Worm (Caenorhabditis elegans) whole organism, mixed stage, embryonic: ENCODE results near the gene sru-13.
"Not testable (repeated sequence)": the region's sequence is repeated elsewhere in the genome, so short reads cannot be mapped to it uniquely, and the experiment has no call there.

Source experiments
- M03D4.4 ChIP-seq: sonication (generic microtip); optimal IDR thresholded peaks from 2 replicates; lab custom pipeline; 2017; ENCODE audit warnings: mild to moderate bottlenecking, missing genetic modification characterization, missing compliant biosample characterization
- ceh-43 ChIP-seq: fragments of 200-800 bp; sonication (Bioruptor generic); optimal IDR thresholded peaks from 2 replicates; lab custom pipeline; 2018; ENCODE audit warnings: mild to moderate bottlenecking, missing genetic modification characterization, moderate library complexity, missing compliant biosample characterization
- ceh-83 ChIP-seq: fragments of 200-800 bp; sonication (Bioruptor generic); optimal IDR thresholded peaks from 2 replicates; lab custom pipeline; 2018; ENCODE audit warnings: mild to moderate bottlenecking, missing genetic modification characterization, missing compliant biosample characterization
- ces-1 ChIP-seq: fragments of 150-350 bp; optimal IDR thresholded peaks from 2 replicates; lab custom pipeline; 2014; ENCODE audit warnings: missing biosample characterization, missing genetic modification reagents, missing genetic modification characterization
- cnd-1 ChIP-seq: fragments of 200-800 bp; sonication (Bioruptor generic); optimal IDR thresholded peaks from 2 replicates; lab custom pipeline; 2018; ENCODE audit warnings: mild to moderate bottlenecking, missing genetic modification characterization, missing compliant biosample characterization
- drap-1 ChIP-seq: fragments of 200-800 bp; sonication (Bioruptor generic); optimal IDR thresholded peaks from 3 replicates; lab custom pipeline; 2018; ENCODE audit warnings: mild to moderate bottlenecking, missing genetic modification characterization, missing compliant biosample characterization
- elt-1 ChIP-seq: sonication (generic microtip); optimal IDR thresholded peaks from 2 replicates; lab custom pipeline; 2017; ENCODE audit warnings: missing genetic modification characterization, mild to moderate bottlenecking, missing compliant biosample characterization, antibody characterized with exemption, moderate library complexity, borderline replicate concordance; ENCODE audit not compliant: insufficient read depth
- flh-1 ChIP-seq: fragments of 200-800 bp; sonication (Bioruptor generic); optimal IDR thresholded peaks from 2 replicates; lab custom pipeline; 2018; ENCODE audit warnings: mild to moderate bottlenecking, missing genetic modification characterization, moderate library complexity, missing compliant biosample characterization
- ham-2 ChIP-seq: fragments of 200-800 bp; sonication (Bioruptor generic); optimal IDR thresholded peaks from 2 replicates; lab custom pipeline; 2018; ENCODE audit warnings: mild to moderate bottlenecking, missing genetic modification characterization, missing compliant biosample characterization
- hlh-1 ChIP-seq: fragments of 150-350 bp; optimal IDR thresholded peaks from 2 replicates; lab custom pipeline; 2014; ENCODE audit warnings: missing biosample characterization, missing genetic modification reagents, missing genetic modification characterization
- lin-32 ChIP-seq: fragments of 200-800 bp; sonication (Bioruptor generic); optimal IDR thresholded peaks from 2 replicates; lab custom pipeline; 2018; ENCODE audit warnings: mild to moderate bottlenecking, missing genetic modification characterization, missing compliant biosample characterization
- nhr-12 ChIP-seq: fragments of 150-350 bp; optimal IDR thresholded peaks from 2 replicates; lab custom pipeline; 2014; ENCODE audit warnings: missing biosample characterization, missing genetic modification characterization
- nhr-2 ChIP-seq: fragments of 150-350 bp; optimal IDR thresholded peaks from 2 replicates; lab custom pipeline; 2014; ENCODE audit warnings: missing biosample characterization, missing genetic modification characterization
- nhr-237 ChIP-seq: fragments of 150-350 bp; optimal IDR thresholded peaks from 2 replicates; lab custom pipeline; 2014; ENCODE audit warnings: missing biosample characterization, missing genetic modification characterization
- nhr-28 ChIP-seq: fragments of 150-350 bp; optimal IDR thresholded peaks from 2 replicates; lab custom pipeline; 2014; ENCODE audit warnings: missing biosample characterization, missing genetic modification characterization
- pha-4 ChIP-seq: fragments of 150-350 bp; optimal IDR thresholded peaks from 2 replicates; lab custom pipeline; 2018; ENCODE audit warnings: missing biosample characterization, missing genetic modification reagents, missing genetic modification characterization
- sem-2 ChIP-seq: fragments of 200-800 bp; sonication (Bioruptor generic); optimal IDR thresholded peaks from 2 replicates; lab custom pipeline; 2018; ENCODE audit warnings: mild to moderate bottlenecking, missing genetic modification characterization, missing compliant biosample characterization
- snpc-4 ChIP-seq: fragments of 150-350 bp; optimal IDR thresholded peaks from 2 replicates; lab custom pipeline; 2014; ENCODE audit warnings: missing biosample characterization, missing genetic modification characterization
- sptf-1 ChIP-seq: sonication (generic microtip); optimal IDR thresholded peaks from 2 replicates; lab custom pipeline; 2017; ENCODE audit warnings: mild to moderate bottlenecking, missing genetic modification characterization, moderate library complexity, missing compliant biosample characterization
- tbx-8 ChIP-seq: fragments of 200-800 bp; sonication (Bioruptor generic); optimal IDR thresholded peaks from 2 replicates; lab custom pipeline; 2018; ENCODE audit warnings: mild to moderate bottlenecking, missing genetic modification characterization, moderate library complexity, missing compliant biosample characterization
- unc-120 ChIP-seq: sonication (generic microtip); optimal IDR thresholded peaks from 2 replicates; lab custom pipeline; 2017; ENCODE audit warnings: missing genetic modification characterization, missing compliant biosample characterization; ENCODE audit not compliant: poor library complexity, severe bottlenecking
- unc-39 ChIP-seq: fragments of 150-350 bp; optimal IDR thresholded peaks from 2 replicates; lab custom pipeline; 2014; ENCODE audit warnings: missing biosample characterization, missing genetic modification characterization
- unc-62 ChIP-seq: fragments of 150-350 bp; optimal IDR thresholded peaks from 2 replicates; lab custom pipeline; 2014; ENCODE audit warnings: missing biosample characterization, missing genetic modification reagents, missing genetic modification characterization
- ztf-11 ChIP-seq: fragments of 150-350 bp; optimal IDR thresholded peaks from 2 replicates; lab custom pipeline; 2014; ENCODE audit warnings: missing biosample characterization, missing genetic modification characterization

Gene sru-13

DNA sequence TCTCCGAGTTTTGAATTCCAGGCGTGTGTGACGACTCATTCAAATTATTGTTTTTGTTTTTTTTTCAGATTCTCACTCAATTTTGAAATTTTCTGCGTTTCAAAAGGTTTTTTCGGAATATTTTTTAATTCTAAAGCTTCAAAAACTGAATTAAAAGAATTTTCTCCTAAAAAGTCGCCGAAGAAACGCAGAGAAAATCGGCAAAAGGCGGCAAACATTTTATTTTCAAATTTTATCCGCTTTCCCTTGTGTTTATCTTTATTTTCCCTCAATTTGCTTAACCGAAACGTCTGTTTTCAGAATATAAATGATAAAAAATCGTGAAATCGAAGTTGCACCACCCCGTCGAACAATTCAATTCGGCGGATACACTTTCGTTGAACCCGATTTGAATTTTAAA lies 31.9 kb downstream of the sru-13 start, which contains the start of gene him-6:
Gene him-6 (plus strand): TSS at position 301 of the 400 bp plus-strand sequence.
- TF ChIP-seq nhr-237 (no peak), sem-2 (GFP tag; lab: Kevin White, UChicago) (no peak), unc-62 (no peak), nhr-2 (tag; lab: Kevin White, UChicago) (no peak), unc-39 (tag; lab: Kevin White, UChicago) (no peak), pha-4 (no peak), ces-1 (GFP tag; lab: Kevin White, UChicago) (no peak), lin-32 (GFP tag; lab: Kevin White, UChicago) (no peak), flh-1 (GFP tag; lab: Kevin White, UChicago) (no peak)

- TF ChIP-seq elt-1 (tag; lab: Kevin White, UChicago): no peak
- TF ChIP-seq ceh-43: no peak
- no peak for TF ChIP-seq pha-4
- no peak for TF ChIP-seq unc-62
- no peak for TF ChIP-seq tbx-8 (GFP tag; lab: Kevin White, UChicago)
- no peak for TF ChIP-seq ceh-83
- TF ChIP-seq ztf-11: no peak
- TF ChIP-seq sptf-1 (tag; lab: Kevin White, UChicago): no peak
- TF ChIP-seq nhr-12 (tag; lab: Kevin White, UChicago): no peak
- no peak for TF ChIP-seq unc-39 (tag; lab: Kevin White, UChicago)
- no peak for TF ChIP-seq hlh-1
- TF ChIP-seq cnd-1 (tag; lab: Kevin White, UChicago): no peak
- no peak for TF ChIP-seq nhr-28 (tag; lab: Kevin White, UChicago)
- TF ChIP-seq drap-1 (GFP tag; lab: Kevin White, UChicago): no peak
- TF ChIP-seq snpc-4: no peak
Observed at ce11 chrIV:12487194-12487593, 35.2 kb downstream of the sru-13 start, which contains the start of gene sru-26. TSS of gene sru-26 (plus strand) at chrIV:12487494.

DNA sequence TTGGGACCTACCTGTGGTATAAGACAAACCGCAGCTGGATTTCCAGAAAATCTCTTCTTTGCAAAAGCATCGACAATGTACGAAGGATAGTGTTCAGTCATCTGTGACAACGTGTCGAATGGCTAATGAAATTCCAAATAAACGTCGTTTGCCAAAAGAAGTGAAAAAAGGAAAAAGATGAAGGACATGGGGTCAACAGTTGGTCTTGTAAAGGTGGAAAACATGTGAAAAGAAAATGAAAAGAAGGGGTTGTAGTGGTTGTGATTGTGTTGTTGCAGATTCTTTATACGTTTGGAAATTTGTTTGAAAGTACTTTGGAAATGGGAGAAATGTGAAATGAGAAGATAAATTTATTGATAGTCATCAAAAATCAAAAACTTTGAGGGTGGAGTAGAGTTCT lies 37.9 kb downstream of the sru-13 start, which contains the start of gene T04A11.4:
Gene T04A11.4 (minus strand): TSS at position 101 of the 400 bp plus-strand sequence.
- TF ChIP-seq sptf-1 (tag; lab: Kevin White, UChicago); nhr-2 (tag; lab: Kevin White, UChicago); tbx-8 (GFP tag; lab: Kevin White, UChicago): not testable (repeated sequence)

- not testable (repeated sequence) for TF ChIP-seq unc-120 (tag; lab: Kevin White, UChicago); ham-2 (GFP tag; lab: Kevin White, UChicago); M03D4.4 (tag; lab: Kevin White, UChicago)
- TF ChIP-seq, all 35 proteins: peak for 0; not testable (repeated sequence) for 35
Observed at ce11 chrIV:12478711-12479110, 43.7 kb downstream of the sru-13 start, which contains the start of gene igdb-1. TSS of gene igdb-1 (plus strand) at chrIV:12479011.

DNA sequence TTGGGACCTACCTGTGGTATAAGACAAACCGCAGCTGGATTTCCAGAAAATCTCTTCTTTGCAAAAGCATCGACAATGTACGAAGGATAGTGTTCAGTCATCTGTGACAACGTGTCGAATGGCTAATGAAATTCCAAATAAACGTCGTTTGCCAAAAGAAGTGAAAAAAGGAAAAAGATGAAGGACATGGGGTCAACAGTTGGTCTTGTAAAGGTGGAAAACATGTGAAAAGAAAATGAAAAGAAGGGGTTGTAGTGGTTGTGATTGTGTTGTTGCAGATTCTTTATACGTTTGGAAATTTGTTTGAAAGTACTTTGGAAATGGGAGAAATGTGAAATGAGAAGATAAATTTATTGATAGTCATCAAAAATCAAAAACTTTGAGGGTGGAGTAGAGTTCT lies 45.5 kb downstream of the sru-13 start, which contains the start of gene T04A11.1:
Gene T04A11.1 (minus strand): TSS at position 101 of the 400 bp plus-strand sequence.
- TF ChIP-seq drap-1 (GFP tag; lab: Kevin White, UChicago); unc-120 (tag; lab: Kevin White, UChicago); ces-1 (GFP tag; lab: Kevin White, UChicago): not testable (repeated sequence)
